Worm (Caenorhabditis elegans) whole organism, early embryonic: ENCODE results near the gene C24D10.6.

Experiments
- B0310.2 ChIP-seq: sonication (generic microtip); optimal IDR thresholded peaks from 2 replicates; lab custom pipeline; 2016; ENCODE audit warnings: mild to moderate bottlenecking, missing genetic modification characterization, missing compliant biosample characterization
- F13C5.2 ChIP-seq: sonication (generic microtip); optimal IDR thresholded peaks from 2 replicates; lab custom pipeline; 2017; ENCODE audit warnings: mild to moderate bottlenecking, missing genetic modification characterization, inconsistent platforms, missing compliant biosample characterization
- ama-1 ChIP-seq: fragments of 150-350 bp; optimal IDR thresholded peaks from 2 replicates; lab custom pipeline; 2014
- ets-7 ChIP-seq: sonication (generic microtip); optimal IDR thresholded peaks from 2 replicates; lab custom pipeline; 2016; ENCODE audit warnings: missing genotype, missing genetic modification characterization, missing compliant biosample characterization
- hmg-4 ChIP-seq: fragments of 200-800 bp; sonication (Bioruptor generic); optimal IDR thresholded peaks from 2 replicates; lab custom pipeline; 2018; ENCODE audit warnings: mild to moderate bottlenecking, missing genetic modification characterization, missing compliant biosample characterization
- sea-1 ChIP-seq: fragments of 200-800 bp; sonication (Bioruptor generic); conservative IDR thresholded peaks from 2 replicates; pipeline ENCODE4 v1.3.6; 2022; ENCODE audit warnings: missing genetic modification characterization, missing compliant biosample characterization
- tbx-11 ChIP-seq: fragments of 200-800 bp; sonication (Bioruptor generic); IDR thresholded peaks from 2 replicates; pipeline ENCODE4 v1.3.6; 2022; ENCODE audit warnings: missing genetic modification characterization, missing compliant biosample characterization

ce11 chrIV:5152391-5152790 lies 7.7 kb downstream of the C24D10.6 start, which contains the start of gene soc-2:
- TF ChIP-seq sea-1 (GFP tag; lab: Robert Waterston, UW) (no peak), hmg-4 (GFP tag; lab: Kevin White, UChicago) (no peak), tbx-11 (GFP tag; lab: Robert Waterston, UW) (no peak), F13C5.2 (tag; lab: Kevin White, UChicago) (no peak), ets-7 (no peak), ama-1 (lab: Kevin White, UChicago) (no peak), B0310.2 (no peak)
